Worm (Caenorhabditis elegans): Measurements from ENCODE around the gene fbxa-210.

DNA sequence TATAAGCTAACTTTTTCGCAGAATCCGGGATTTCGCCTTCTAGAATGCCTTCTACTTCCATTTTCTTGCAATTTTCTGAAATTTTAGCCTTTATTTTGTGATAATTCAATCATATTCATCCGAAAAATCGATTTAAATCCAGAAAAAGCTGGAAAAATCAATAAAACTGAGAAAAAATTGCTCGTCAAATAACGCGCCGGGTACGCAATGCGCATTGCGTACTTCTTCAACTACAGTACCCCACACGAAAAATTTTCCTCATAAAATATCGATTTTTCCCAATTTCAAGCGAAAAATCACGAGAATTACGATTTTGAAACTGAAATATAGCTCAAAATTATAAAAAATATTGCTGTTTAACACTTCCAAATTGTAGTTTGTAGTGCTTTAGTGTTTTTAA is 5.9 kb downstream of the fbxa-210 start, which contains the start of gene Y37H2A.12:
- TF ChIP-seq W03F9.2 (tag; optimal IDR thresholded peaks at IDR 0.05) (no peak), dao-5 (tag; optimal IDR thresholded peaks at IDR 0.05) (no peak)

All from whole organism, L4/young adult.